Fruit fly (Drosophila melanogaster) whole organism, wandering third instar larva: ENCODE results near the gene lsn.

Experiments used
- CG9705 ChIP-seq: fragments of 200-800 bp; sonication (Bioruptor generic); optimal IDR thresholded peaks from 2 replicates; lab custom pipeline; 2018; ENCODE audit warnings: missing biosample characterization, mild to moderate bottlenecking, missing genetic modification characterization
- Dfd ChIP-seq: fragments of >200 bp; optimal IDR thresholded peaks from 2 replicates; lab custom pipeline; 2017; ENCODE audit warnings: missing biosample characterization, missing genetic modification characterization
- Dif ChIP-seq: fragments of 200-275, 200-300 bp; sonication (Bioruptor generic); optimal IDR thresholded peaks from 2 replicates; lab custom pipeline; 2018; ENCODE audit warnings: missing biosample characterization, missing genetic modification characterization; ENCODE audit not compliant: partially characterized antibody
- Hnf4 ChIP-seq: fragments of 200-800 bp; sonication (Bioruptor generic); optimal IDR thresholded peaks from 2 replicates; lab custom pipeline; 2016; ENCODE audit warnings: missing biosample characterization, mild to moderate bottlenecking, missing genetic modification characterization
- Hr78 ChIP-seq: fragments of >200 bp; optimal IDR thresholded peaks from 2 replicates; lab custom pipeline; 2017; ENCODE audit warnings: missing biosample characterization, missing genetic modification characterization
- Mio ChIP-seq: sonication (Bioruptor generic); optimal IDR thresholded peaks from 2 replicates; lab custom pipeline; 2016; ENCODE audit warnings: missing biosample characterization, missing genetic modification characterization
- Myc ChIP-seq: fragments of >200 bp; optimal IDR thresholded peaks from 2 replicates; lab custom pipeline; 2017
- Rel ChIP-seq, 2 experiments: fragments of 200-800 bp; sonication (Bioruptor generic) in 1 of 2; optimal IDR thresholded peaks; 2 replicates in 1 of 2; 3 replicates in 1 of 2; lab custom pipeline; 2016 to 2019; ENCODE audit warnings: mild to moderate bottlenecking in 2 of 2, missing biosample characterization in 2 of 2, missing genetic modification characterization in 2 of 2, moderate library complexity in 1 of 2
- Vsx2 ChIP-seq: fragments of 200-300, 225-300 bp; sonication (Bioruptor generic); optimal IDR thresholded peaks from 2 replicates; lab custom pipeline; 2018; ENCODE audit warnings: missing biosample characterization, missing genetic modification characterization; ENCODE audit not compliant: partially characterized antibody
- br ChIP-seq: fragments of 200-800 bp; sonication (Bioruptor generic); optimal IDR thresholded peaks from 2 replicates; lab custom pipeline; 2016; ENCODE audit warnings: missing biosample characterization, missing genetic modification characterization
- brk ChIP-seq: fragments of 200-800 bp; sonication (Bioruptor generic); optimal IDR thresholded peaks from 2 replicates; lab custom pipeline; 2016; ENCODE audit warnings: missing biosample characterization, mild to moderate bottlenecking, missing genetic modification characterization
- dl ChIP-seq, 2 experiments: fragments of 175-275, 200-275 bp in 1 of 2; fragments of 200-275 bp in 1 of 2; sonication (Bioruptor generic); optimal IDR thresholded peaks; lab custom pipeline; 2018; ENCODE audit warnings: mild to moderate bottlenecking in 2 of 2, missing biosample characterization in 2 of 2, missing genetic modification characterization in 2 of 2, moderate library complexity in 2 of 2; ENCODE audit not compliant: partially characterized antibody in 2 of 2, insufficient read depth in 1 of 2
- ey ChIP-seq: fragments of 200-800 bp; sonication (Bioruptor generic); optimal IDR thresholded peaks from 2 replicates; lab custom pipeline; 2016; ENCODE audit warnings: missing biosample characterization, missing genetic modification characterization
- foxo ChIP-seq, 2 experiments: fragments of 200-800 bp; sonication (Bioruptor generic); optimal IDR thresholded peaks; 2 replicates in 1 of 2; 3 replicates in 1 of 2; lab custom pipeline; 2016 to 2017; ENCODE audit warnings: missing biosample characterization in 2 of 2, missing genetic modification characterization in 2 of 2
- jim ChIP-seq: fragments of 175-275, 200-325 bp; sonication (Bioruptor generic); optimal IDR thresholded peaks from 2 replicates; lab custom pipeline; 2016; ENCODE audit warnings: missing biosample characterization, mild to moderate bottlenecking, missing genetic modification characterization
- pan ChIP-seq: fragments of >200 bp; optimal IDR thresholded peaks from 2 replicates; lab custom pipeline; 2017
- psq ChIP-seq: fragments of 200-800 bp; sonication (Bioruptor generic); optimal IDR thresholded peaks from 3 replicates; lab custom pipeline; 2017; ENCODE audit warnings: missing biosample characterization, mild to moderate bottlenecking, missing genetic modification characterization, moderate library complexity
- rgr ChIP-seq: fragments of 200-800 bp; sonication (Bioruptor generic); optimal IDR thresholded peaks from 3 replicates; lab custom pipeline; 2016; ENCODE audit warnings: missing biosample characterization, mild to moderate bottlenecking, missing genetic modification characterization
- tai ChIP-seq: sonication (Bioruptor generic); optimal IDR thresholded peaks from 2 replicates; lab custom pipeline; 2016; ENCODE audit warnings: missing biosample characterization, missing genetic modification characterization
- usp ChIP-seq: fragments of >200 bp; optimal IDR thresholded peaks from 2 replicates; lab custom pipeline; 2017; ENCODE audit warnings: missing biosample characterization, missing genetic modification characterization

The lsn gene

dm6 chr3R:21905615-21906014 is 40.6 kb downstream of the lsn start (continued):
- TF ChIP-seq Myc (no peak), pan (no peak), Rel (GFP tag; optimal IDR thresholded peaks at IDR 0.05; lab: Kevin White, UChicago) (no peak), Rel (tag; optimal IDR thresholded peaks at IDR 0.05; lab: Kevin White, UChicago) (no peak), ey (GFP tag; lab: Kevin White, UChicago) (peak; percentile 62), tai (GFP tag; lab: Kevin White, UChicago) (no peak), foxo (GFP tag; optimal IDR thresholded peaks at IDR 0.05; lab: Kevin White, UChicago) (peak in 1 of 2 experiments; percentile 69), Hnf4 (peak; percentile 49)

dm6 chr3R:21906867-21907266 is 41.9 kb downstream of the lsn start:
- TF ChIP-seq br (GFP tag; lab: Kevin White, UChicago) = no peak
- TF ChIP-seq pan = no peak
- TF ChIP-seq Rel (GFP tag; optimal IDR thresholded peaks at IDR 0.05; lab: Kevin White, UChicago) = no peak
- TF ChIP-seq Rel (tag; optimal IDR thresholded peaks at IDR 0.05; lab: Kevin White, UChicago) = no peak
- TF ChIP-seq Mio (GFP tag; lab: Kevin White, UChicago) = no peak
- no peak for TF ChIP-seq jim (GFP tag; lab: Kevin White, UChicago)
- no peak for TF ChIP-seq rgr (GFP tag; lab: Kevin White, UChicago)

dm6 chr3R:21911516-21911915 is 46.5 kb downstream of the lsn start, which contains the start of gene Qsox3:
Gene Qsox3 (plus strand): TSS chr3R:21911816.
- TF ChIP-seq CG9705 (no peak), Dif (GFP tag; lab: Kevin White, UChicago) (no peak), psq (GFP tag; lab: Kevin White, UChicago) (no peak), usp (GFP tag; lab: Kevin White, UChicago) (no peak), brk (GFP tag; lab: Kevin White, UChicago) (no peak), br (GFP tag; lab: Kevin White, UChicago) (no peak), tai (GFP tag; lab: Kevin White, UChicago) (no peak), dl (GFP tag; optimal IDR thresholded peaks at IDR 0.05; lab: Kevin White, UChicago; ENCODE audit: insufficient read depth in 1 of 2, partially characterized antibody in 2 of 2) (no peak), Hr78 (no peak), Dfd (GFP tag; lab: Kevin White, UChicago) (no peak)

dm6 chr3R:21913447-21913846 is 48.5 kb downstream of the lsn start, which contains the start of gene Qsox2:
Gene Qsox2 (plus strand): TSS chr3R:21913747.
- peak; percentile 34 for TF ChIP-seq Vsx2 (GFP tag; lab: Kevin White, UChicago)
- TF ChIP-seq Hnf4 = no peak
